Worm (Caenorhabditis elegans) whole organism, late embryonic: ENCODE measurements around the gene F07F6.7.

Source experiments
- C08G9.2 ChIP-seq: sonication (generic microtip); optimal IDR thresholded peaks from 2 replicates; lab custom pipeline; 2016; ENCODE audit warnings: mild to moderate bottlenecking, missing genetic modification characterization, moderate library complexity, missing compliant biosample characterization
- C38D4.7 ChIP-seq: fragments of 200-800 bp; sonication (Bioruptor generic); optimal IDR thresholded peaks from 2 replicates; lab custom pipeline; 2018; ENCODE audit warnings: mild to moderate bottlenecking, missing genetic modification characterization, moderate library complexity, missing compliant biosample characterization
- K09A11.1 ChIP-seq: sonication (generic microtip); optimal IDR thresholded peaks from 2 replicates; lab custom pipeline; 2017; ENCODE audit warnings: antibody characterized with exemption, mild to moderate bottlenecking, missing genetic modification characterization, missing compliant biosample characterization; ENCODE audit not compliant: insufficient read depth
- T23F11.4 ChIP-seq: fragments of 200-800 bp; sonication (Bioruptor generic); optimal IDR thresholded peaks from 2 replicates; lab custom pipeline; 2018; ENCODE audit warnings: mild to moderate bottlenecking, missing genetic modification characterization, missing compliant biosample characterization
- Y22D7AL.16 ChIP-seq: sonication (generic microtip); optimal IDR thresholded peaks from 2 replicates; lab custom pipeline; 2016; ENCODE audit warnings: missing genetic modification characterization, missing compliant biosample characterization
- ahr-1 ChIP-seq: sonication (generic microtip); optimal IDR thresholded peaks from 2 replicates; lab custom pipeline; 2016; ENCODE audit warnings: missing genetic modification characterization, missing compliant biosample characterization
- ama-1 ChIP-seq: fragments of 150-350 bp; optimal IDR thresholded peaks from 2 replicates; lab custom pipeline; 2014
- ceh-18 ChIP-seq: sonication (generic microtip); optimal IDR thresholded peaks from 2 replicates; lab custom pipeline; 2016; ENCODE audit warnings: missing genetic modification characterization, missing compliant biosample characterization
- ceh-2 ChIP-seq: sonication (generic microtip); optimal IDR thresholded peaks from 2 replicates; lab custom pipeline; 2016; ENCODE audit warnings: missing genotype, missing genetic modification characterization, missing compliant biosample characterization
- ceh-22 ChIP-seq: sonication (generic microtip); optimal IDR thresholded peaks from 2 replicates; lab custom pipeline; 2017; ENCODE audit warnings: missing biosample characterization, missing genetic modification characterization
- ceh-30 ChIP-seq: fragments of 150-350 bp; optimal IDR thresholded peaks from 2 replicates; lab custom pipeline; 2014; ENCODE audit warnings: missing biosample characterization, missing genetic modification characterization
- ceh-31 ChIP-seq: sonication (generic microtip); optimal IDR thresholded peaks from 2 replicates; lab custom pipeline; 2016; ENCODE audit warnings: missing genetic modification characterization, missing compliant biosample characterization
- ceh-45 ChIP-seq: fragments of 200-800 bp; sonication (Bioruptor generic); IDR thresholded peaks from 2 replicates; pipeline ENCODE4 v1.3.6; 2022; ENCODE audit warnings: missing genetic modification reagents, missing genetic modification characterization, missing compliant biosample characterization
- ceh-6 ChIP-seq: fragments of 200-800 bp; sonication (Bioruptor generic); optimal IDR thresholded peaks from 2 replicates; lab custom pipeline; 2018; ENCODE audit warnings: mild to moderate bottlenecking, missing genetic modification characterization, missing compliant biosample characterization
- che-1 ChIP-seq: sonication (generic microtip); optimal IDR thresholded peaks from 2 replicates; lab custom pipeline; 2016; ENCODE audit warnings: mild to moderate bottlenecking, missing genetic modification characterization, missing compliant biosample characterization
- dmd-4 ChIP-seq: sonication (generic microtip); optimal IDR thresholded peaks from 2 replicates; lab custom pipeline; 2016; ENCODE audit warnings: borderline replicate concordance, missing genetic modification characterization, missing compliant biosample characterization
- elt-4 ChIP-seq: sonication (generic microtip); optimal IDR thresholded peaks from 2 replicates; lab custom pipeline; 2016; ENCODE audit warnings: missing genetic modification characterization, missing compliant biosample characterization
- ets-4 ChIP-seq: sonication (generic microtip); optimal IDR thresholded peaks from 2 replicates; lab custom pipeline; 2016; ENCODE audit warnings: missing genetic modification characterization, missing compliant biosample characterization
- fkh-10 ChIP-seq: fragments of 150-350 bp; optimal IDR thresholded peaks from 2 replicates; lab custom pipeline; 2014; ENCODE audit warnings: missing biosample characterization, missing genetic modification reagents, missing genetic modification characterization
- gmeb-2 ChIP-seq: sonication (generic microtip); optimal IDR thresholded peaks from 2 replicates; lab custom pipeline; 2016; ENCODE audit warnings: missing genetic modification characterization, inconsistent platforms, missing compliant biosample characterization
- hlh-15 ChIP-seq: sonication (generic microtip); optimal IDR thresholded peaks from 2 replicates; lab custom pipeline; 2016; ENCODE audit warnings: missing genetic modification characterization, missing compliant biosample characterization
- hlh-30 ChIP-seq: sonication (generic microtip); optimal IDR thresholded peaks from 2 replicates; lab custom pipeline; 2017; ENCODE audit warnings: antibody characterized with exemption, missing genetic modification characterization, missing compliant biosample characterization; ENCODE audit not compliant: insufficient read depth
- mec-3 ChIP-seq: sonication (generic microtip); optimal IDR thresholded peaks from 2 replicates; lab custom pipeline; 2016; ENCODE audit warnings: borderline replicate concordance, missing genetic modification characterization, missing compliant biosample characterization
- nfya-1 ChIP-seq: sonication (generic microtip); optimal IDR thresholded peaks from 2 replicates; lab custom pipeline; 2017; ENCODE audit warnings: missing genetic modification characterization, mild to moderate bottlenecking, missing compliant biosample characterization, antibody characterized with exemption, moderate library complexity
- npax-4 ChIP-seq: sonication (generic microtip); optimal IDR thresholded peaks from 2 replicates; lab custom pipeline; 2016; ENCODE audit warnings: missing genetic modification characterization, missing compliant biosample characterization
- odd-2 ChIP-seq: sonication (generic microtip); optimal IDR thresholded peaks from 2 replicates; lab custom pipeline; 2017; ENCODE audit warnings: antibody characterized with exemption, mild to moderate bottlenecking, missing genetic modification characterization, missing compliant biosample characterization
- pha-2 ChIP-seq: sonication (generic microtip); optimal IDR thresholded peaks from 2 replicates; lab custom pipeline; 2017; ENCODE audit warnings: mild to moderate bottlenecking, missing genetic modification characterization, missing compliant biosample characterization
- pha-4 ChIP-seq: fragments of 150-350 bp; optimal IDR thresholded peaks from 2 replicates; lab custom pipeline; 2018; ENCODE audit warnings: missing biosample characterization, missing genetic modification reagents, missing genetic modification characterization
- pros-1 ChIP-seq: fragments of 150-350 bp; optimal IDR thresholded peaks from 2 replicates; lab custom pipeline; 2014; ENCODE audit warnings: missing biosample characterization, missing genetic modification reagents, missing genetic modification characterization
- ref-2 ChIP-seq: sonication (generic microtip); optimal IDR thresholded peaks from 2 replicates; lab custom pipeline; 2016; ENCODE audit warnings: missing genetic modification characterization, missing compliant biosample characterization
- sox-2 ChIP-seq: fragments of 200-800 bp; sonication (Bioruptor generic); IDR thresholded peaks from 2 replicates; pipeline ENCODE4 v1.3.6; 2022; ENCODE audit warnings: missing genetic modification reagents, missing genetic modification characterization, missing compliant biosample characterization
- sox-4 ChIP-seq: sonication (generic microtip); optimal IDR thresholded peaks from 2 replicates; lab custom pipeline; 2017; ENCODE audit warnings: mild to moderate bottlenecking, missing genetic modification characterization, inconsistent platforms, missing compliant biosample characterization
- syd-9 ChIP-seq: sonication (generic microtip); optimal IDR thresholded peaks from 2 replicates; lab custom pipeline; 2016; ENCODE audit warnings: mild to moderate bottlenecking, missing genetic modification characterization, moderate library complexity, missing compliant biosample characterization
- tbx-2 ChIP-seq: sonication (generic microtip); optimal IDR thresholded peaks from 2 replicates; lab custom pipeline; 2016; ENCODE audit warnings: missing genetic modification characterization, missing compliant biosample characterization
- unc-3 ChIP-seq, 2 experiments: fragments of 200-800 bp in 1 of 2; sonication (Bioruptor generic) in 1 of 2; sonication (generic microtip) in 1 of 2; conservative IDR thresholded peaks in 1 of 2; optimal IDR thresholded peaks in 1 of 2; 2 replicates each; pipeline versions ENCODE4 v1.3.6 to Lab custom; 2016 to 2022; ENCODE audit warnings: missing compliant biosample characterization in 2 of 2, missing genetic modification characterization in 2 of 2, missing genetic modification reagents in 1 of 2
- unc-42 ChIP-seq: sonication (generic microtip); optimal IDR thresholded peaks from 2 replicates; lab custom pipeline; 2016; ENCODE audit warnings: missing genotype, missing genetic modification characterization, missing compliant biosample characterization
- unc-55 ChIP-seq: sonication (generic microtip); optimal IDR thresholded peaks from 2 replicates; lab custom pipeline; 2017; ENCODE audit warnings: missing biosample characterization, missing genetic modification reagents, missing genetic modification characterization
- zip-5 ChIP-seq: sonication (generic microtip); optimal IDR thresholded peaks from 2 replicates; lab custom pipeline; 2016; ENCODE audit warnings: missing genetic modification characterization, missing compliant biosample characterization
- ztf-16 ChIP-seq: sonication (generic microtip); optimal IDR thresholded peaks from 2 replicates; lab custom pipeline; 2017; ENCODE audit warnings: missing genetic modification characterization, missing compliant biosample characterization

F07F6.7 gene

ce11 chrII:5446506-5446905 lies 22.8 kb upstream of the F07F6.7 start, which contains the start of gene nmr-1:
nmr-1 (minus strand) TSS chrII:5446606.
- TF ChIP-seq ceh-6 (GFP tag; lab: Kevin White, UChicago): no peak
- no peak for TF ChIP-seq C38D4.7

- TF ChIP-seq npax-4 (tag; lab: Kevin White, UChicago) (no peak), unc-42 (tag; lab: Kevin White, UChicago) (no peak), ceh-45 (GFP tag; lab: Robert Waterston, UW) (no peak), che-1 (tag; lab: Kevin White, UChicago) (no peak), sox-4 (no peak), syd-9 (tag; lab: Kevin White, UChicago) (no peak), unc-55 (GFP tag; lab: Kevin White, UChicago) (no peak), ceh-2 (tag; lab: Kevin White, UChicago) (no peak), ztf-16 (no peak), pha-2 (no peak), zip-5 (no peak), ceh-18 (tag; lab: Kevin White, UChicago) (no peak)
Measured at ce11 chrII:5437586-5437985, 13.9 kb upstream of the F07F6.7 start, which contains the start of gene F07F6.1. F07F6.1 (plus strand) TSS chrII:5437886.

- no peak for TF ChIP-seq elt-4 (tag; lab: Kevin White, UChicago)
- no peak for TF ChIP-seq sox-2 (GFP tag; lab: Robert Waterston, UW)
- no peak for TF ChIP-seq mec-3
- TF ChIP-seq Y22D7AL.16 (tag; lab: Kevin White, UChicago): no peak
- TF ChIP-seq tbx-2 (tag; lab: Kevin White, UChicago): no peak
- TF ChIP-seq ref-2: no peak
- no peak for TF ChIP-seq ceh-31 (tag; lab: Kevin White, UChicago)
- TF ChIP-seq ets-4 (tag; lab: Kevin White, UChicago): no peak
- TF ChIP-seq dmd-4: no peak
- no peak for TF ChIP-seq hlh-15 (tag; lab: Kevin White, UChicago)
- no peak for TF ChIP-seq ceh-18 (tag; lab: Kevin White, UChicago)
- TF ChIP-seq T23F11.4 (GFP tag; lab: Kevin White, UChicago): no peak
Measured at ce11 chrII:5436833-5437232, 13.2 kb upstream of the F07F6.7 start, which contains the start of gene dct-5. dct-5 (minus strand) TSS chrII:5436933.

- TF ChIP-seq pros-1 (tag; lab: Kevin White, UChicago): no peak
- TF ChIP-seq hlh-30: no peak
- TF ChIP-seq ztf-16: no peak
- TF ChIP-seq ceh-30 (tag; lab: Kevin White, UChicago): no peak
- TF ChIP-seq odd-2: no peak
- TF ChIP-seq ama-1: no peak
- TF ChIP-seq ahr-1 (tag; lab: Kevin White, UChicago): no peak
- TF ChIP-seq K09A11.1 (tag; lab: Kevin White, UChicago): no peak
- TF ChIP-seq nfya-1: no peak
- TF ChIP-seq pha-2: no peak
- no peak for TF ChIP-seq unc-3 (GFP tag; conservative IDR thresholded peaks at IDR 0.05; lab: Robert Waterston, UW)
- TF ChIP-seq unc-3 (tag; optimal IDR thresholded peaks at IDR 0.05; lab: Kevin White, UChicago): no peak
- TF ChIP-seq npax-4 (tag; lab: Kevin White, UChicago): no peak
- no peak for TF ChIP-seq T23F11.4 (GFP tag; lab: Kevin White, UChicago)
- no peak for TF ChIP-seq C08G9.2 (tag; lab: Kevin White, UChicago)
- TF ChIP-seq ceh-22 (tag; lab: Kevin White, UChicago): no peak
- no peak for TF ChIP-seq pha-4
- TF ChIP-seq gmeb-2: no peak
- no peak for TF ChIP-seq fkh-10 (GFP tag; lab: Kevin White, UChicago)
Measured at ce11 chrII:5433069-5433468, 9.4 kb upstream of the F07F6.7 start, which contains the start of gene srx-114. srx-114 (minus strand) TSS chrII:5433169.
